Worm (Caenorhabditis elegans) whole organism, L3 larva: ENCODE results near the gene F12A10.9.
A peak's percentile ranks its signal among the peaks of the same experiment; 100 is the strongest.
"Not testable (repeated sequence)": the region's sequence is repeated elsewhere in the genome, so short reads cannot be mapped to it uniquely, and the experiment has no call there.

Experiments used
- R02D3.7 ChIP-seq: fragments of 150-350 bp; optimal IDR thresholded peaks from 2 replicates; lab custom pipeline; 2014; ENCODE audit warnings: missing biosample characterization, missing genetic modification characterization
- ZK546.5 ChIP-seq: sonication (generic microtip); optimal IDR thresholded peaks from 2 replicates; lab custom pipeline; 2017; ENCODE audit warnings: missing biosample characterization, missing genetic modification characterization
- aly-2 ChIP-seq: fragments of 150-350 bp; optimal IDR thresholded peaks from 2 replicates; lab custom pipeline; 2014; ENCODE audit warnings: missing biosample characterization, missing genetic modification characterization
- ama-1 ChIP-seq: fragments of 150-350 bp; optimal IDR thresholded peaks from 2 replicates; lab custom pipeline; 2018
- ceh-16 ChIP-seq: sonication (generic microtip); optimal IDR thresholded peaks from 2 replicates; lab custom pipeline; 2017; ENCODE audit warnings: missing biosample characterization, missing genetic modification characterization
- ceh-82 ChIP-seq: fragments of 150-350 bp; optimal IDR thresholded peaks from 2 replicates; lab custom pipeline; 2014; ENCODE audit warnings: missing biosample characterization, missing genetic modification characterization
- ceh-9 ChIP-seq: sonication (generic microtip); optimal IDR thresholded peaks from 2 replicates; lab custom pipeline; 2018; ENCODE audit warnings: missing biosample characterization, missing genetic modification characterization
- daf-12 ChIP-seq: fragments of 150-350 bp; optimal IDR thresholded peaks from 2 replicates; lab custom pipeline; 2014; ENCODE audit warnings: missing biosample characterization, missing genetic modification reagents, missing genetic modification characterization
- egl-27 ChIP-seq: sonication (generic microtip); optimal IDR thresholded peaks from 4 replicates; lab custom pipeline; 2017; ENCODE audit warnings: missing biosample characterization, missing genetic modification reagents, missing genetic modification characterization
- egl-5 ChIP-seq: fragments of 150-350 bp; optimal IDR thresholded peaks from 2 replicates; lab custom pipeline; 2017; ENCODE audit warnings: missing biosample characterization, missing genetic modification reagents, missing genetic modification characterization, inconsistent platforms
- elt-1 ChIP-seq: fragments of 150-350 bp; optimal IDR thresholded peaks from 2 replicates; lab custom pipeline; 2014; ENCODE audit warnings: missing biosample characterization, missing genetic modification characterization
- elt-2 ChIP-seq: sonication (generic microtip); optimal IDR thresholded peaks from 2 replicates; lab custom pipeline; 2016; ENCODE audit warnings: missing genetic modification reagents, mild to moderate bottlenecking, missing genetic modification characterization, missing compliant biosample characterization
- elt-3 ChIP-seq, 3 experiments: fragments of 150-350 bp in 1 of 3; sonication (generic microtip) in 2 of 3; optimal IDR thresholded peaks; 2 replicates in 2 of 3; 4 replicates in 1 of 3; lab custom pipeline; 2014 to 2017; ENCODE audit warnings: missing biosample characterization in 3 of 3, missing genetic modification characterization in 3 of 3
- eor-1 ChIP-seq, 2 experiments: fragments of 150-350 bp; optimal IDR thresholded peaks; 2 replicates each; lab custom pipeline; 2014 to 2018; ENCODE audit warnings: missing biosample characterization in 2 of 2, missing genetic modification characterization in 2 of 2
- fkh-2 ChIP-seq: fragments of 150-350 bp; optimal IDR thresholded peaks from 2 replicates; lab custom pipeline; 2014; ENCODE audit warnings: missing biosample characterization, missing genetic modification reagents, missing genetic modification characterization
- fos-1 ChIP-seq: fragments of 150-350 bp; optimal IDR thresholded peaks from 2 replicates; lab custom pipeline; 2014; ENCODE audit warnings: missing biosample characterization, missing genetic modification characterization
- hmg-11 ChIP-seq: sonication (generic microtip); optimal IDR thresholded peaks from 2 replicates; lab custom pipeline; 2016; ENCODE audit warnings: missing genetic modification characterization, missing compliant biosample characterization
- jun-1 ChIP-seq: fragments of 150-350 bp; optimal IDR thresholded peaks from 2 replicates; lab custom pipeline; 2014; ENCODE audit warnings: missing biosample characterization, missing genetic modification reagents, missing genetic modification characterization
- lin-39 ChIP-seq: fragments of 150-350 bp; optimal IDR thresholded peaks from 2 replicates; lab custom pipeline; 2018; ENCODE audit warnings: missing biosample characterization, missing genetic modification reagents, missing genetic modification characterization
- lsy-12 ChIP-seq: sonication (generic microtip); optimal IDR thresholded peaks from 2 replicates; lab custom pipeline; 2016; ENCODE audit warnings: mild to moderate bottlenecking, missing genetic modification characterization, missing compliant biosample characterization
- mdl-1 ChIP-seq: fragments of 150-350 bp; optimal IDR thresholded peaks from 2 replicates; lab custom pipeline; 2014; ENCODE audit warnings: missing biosample characterization, missing genetic modification characterization
- mml-1 ChIP-seq: fragments of 150-350 bp; sonication (generic microtip); optimal IDR thresholded peaks from 3 replicates; lab custom pipeline; 2014; ENCODE audit warnings: missing biosample characterization, missing genetic modification characterization
- nfya-1 ChIP-seq: sonication (generic microtip); optimal IDR thresholded peaks from 2 replicates; lab custom pipeline; 2017; ENCODE audit warnings: missing genetic modification characterization, mild to moderate bottlenecking, missing compliant biosample characterization, antibody characterized with exemption, moderate library complexity; ENCODE audit not compliant: insufficient read depth
- nhr-11 ChIP-seq: fragments of 150-350 bp; optimal IDR thresholded peaks from 2 replicates; lab custom pipeline; 2014; ENCODE audit warnings: missing biosample characterization, missing genetic modification characterization
- nhr-12 ChIP-seq: fragments of 150-350 bp; optimal IDR thresholded peaks from 2 replicates; lab custom pipeline; 2014; ENCODE audit warnings: missing biosample characterization, missing genetic modification characterization
- nhr-23 ChIP-seq: fragments of 150-350 bp; optimal IDR thresholded peaks from 2 replicates; lab custom pipeline; 2014; ENCODE audit warnings: missing biosample characterization, missing genetic modification reagents, missing genetic modification characterization
- nhr-237 ChIP-seq: fragments of 150-350 bp; optimal IDR thresholded peaks from 2 replicates; lab custom pipeline; 2014; ENCODE audit warnings: missing biosample characterization, missing genetic modification characterization
- nhr-25 ChIP-seq: sonication (generic microtip); optimal IDR thresholded peaks from 2 replicates; lab custom pipeline; 2017; ENCODE audit warnings: missing biosample characterization, missing genetic modification characterization
- nhr-28 ChIP-seq: fragments of 150-350 bp; optimal IDR thresholded peaks from 2 replicates; lab custom pipeline; 2014; ENCODE audit warnings: missing biosample characterization, missing genetic modification characterization
- nhr-43 ChIP-seq: sonication (generic microtip); optimal IDR thresholded peaks from 2 replicates; lab custom pipeline; 2016; ENCODE audit warnings: mild to moderate bottlenecking, missing genetic modification characterization, missing compliant biosample characterization; ENCODE audit not compliant: poor library complexity, severe bottlenecking
- nhr-67 ChIP-seq: fragments of 150-350 bp; optimal IDR thresholded peaks from 2 replicates; lab custom pipeline; 2014; ENCODE audit warnings: missing biosample characterization, missing genetic modification characterization
- nhr-76 ChIP-seq: fragments of 150-350 bp; sonication (generic microtip); optimal IDR thresholded peaks from 5 replicates; lab custom pipeline; 2014; ENCODE audit warnings: missing biosample characterization, missing genetic modification characterization
- nhr-77 ChIP-seq: fragments of 150-350 bp; optimal IDR thresholded peaks from 2 replicates; lab custom pipeline; 2014; ENCODE audit warnings: missing biosample characterization, missing genetic modification characterization
- pha-4 ChIP-seq: fragments of 150-350 bp; optimal IDR thresholded peaks from 2 replicates; lab custom pipeline; 2014; ENCODE audit warnings: missing biosample characterization, missing genetic modification reagents, missing genetic modification characterization
- pqm-1 ChIP-seq: fragments of 150-350 bp; optimal IDR thresholded peaks from 2 replicates; lab custom pipeline; 2017; ENCODE audit warnings: missing biosample characterization, missing genetic modification characterization, inconsistent platforms
- sea-2 ChIP-seq: fragments of 150-350 bp; sonication (generic microtip); optimal IDR thresholded peaks from 4 replicates; lab custom pipeline; 2014; ENCODE audit warnings: missing biosample characterization, missing genetic modification reagents, missing genetic modification characterization
- skn-1 ChIP-seq: fragments of 150-350 bp; optimal IDR thresholded peaks from 2 replicates; lab custom pipeline; 2014; ENCODE audit warnings: missing biosample characterization, missing genetic modification characterization
- snpc-4 ChIP-seq: fragments of 150-350 bp; optimal IDR thresholded peaks from 2 replicates; lab custom pipeline; 2014; ENCODE audit warnings: missing biosample characterization, missing genetic modification characterization
- tbx-2 ChIP-seq: sonication (generic microtip); optimal IDR thresholded peaks from 2 replicates; lab custom pipeline; 2016; ENCODE audit warnings: mild to moderate bottlenecking, missing genetic modification characterization, missing compliant biosample characterization
- unc-39 ChIP-seq: sonication (generic microtip); optimal IDR thresholded peaks from 4 replicates; lab custom pipeline; 2017; ENCODE audit warnings: missing biosample characterization, missing genetic modification characterization
- unc-62 ChIP-seq: fragments of 150-350 bp; sonication (generic microtip); optimal IDR thresholded peaks from 4 replicates; lab custom pipeline; 2014; ENCODE audit warnings: missing biosample characterization, missing genetic modification reagents, missing genetic modification characterization
- ztf-4 ChIP-seq: fragments of 150-350 bp; optimal IDR thresholded peaks from 2 replicates; lab custom pipeline; 2014; ENCODE audit warnings: missing biosample characterization, missing genetic modification characterization

Gene F12A10.9

DNA sequence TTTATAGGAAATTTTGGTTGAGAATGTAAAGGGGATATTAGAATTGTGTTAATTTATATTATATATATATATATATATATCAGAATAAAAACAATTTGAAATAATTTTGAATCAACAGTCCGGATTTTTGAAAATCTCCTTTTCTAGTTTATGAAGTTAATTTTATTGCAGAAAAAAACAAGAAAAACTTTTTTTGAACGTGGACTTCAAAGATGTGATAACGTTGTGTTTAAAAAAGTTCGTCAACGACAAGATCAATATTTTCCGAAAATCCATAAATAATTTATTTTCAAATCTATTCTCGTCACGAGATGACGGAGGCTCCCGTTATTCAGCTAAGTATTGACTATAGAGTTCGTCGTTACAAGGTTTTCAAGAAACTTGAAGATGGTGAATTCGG, 39.0 kb downstream of the F12A10.9 start, which contains the start of gene C17C3.11:
Gene C17C3.11 (plus strand): TSS at position 301 of the 400 bp plus-strand sequence.
- TF ChIP-seq nhr-11 (tag; lab: Kevin White, UChicago): no peak
- TF ChIP-seq ceh-16 (tag; lab: Kevin White, UChicago): no peak
- TF ChIP-seq nhr-43: no peak
- no peak for TF ChIP-seq R02D3.7 (tag; lab: Kevin White, UChicago)
- no peak for TF ChIP-seq ceh-9 (tag; lab: Kevin White, UChicago)
- no peak for TF ChIP-seq ZK546.5 (tag; lab: Kevin White, UChicago)
- TF ChIP-seq tbx-2: no peak
- TF ChIP-seq nhr-76 (tag; lab: Kevin White, UChicago): no peak
- TF ChIP-seq nhr-12 (tag; lab: Kevin White, UChicago): no peak
- TF ChIP-seq fos-1: no peak
- TF ChIP-seq eor-1 (tag; optimal IDR thresholded peaks at IDR 0.05; lab: Kevin White, UChicago): no peak
- no peak for TF ChIP-seq nhr-67 (tag; lab: Kevin White, UChicago)
- TF ChIP-seq hmg-11 (tag; lab: Kevin White, UChicago): no peak
- TF ChIP-seq ama-1 (lab: Kevin White, UChicago): no peak
- no peak for TF ChIP-seq mdl-1 (tag; lab: Kevin White, UChicago)
- TF ChIP-seq jun-1 (tag; lab: Kevin White, UChicago): no peak

ce11 chrII:5540113-5540512, 41.6 kb downstream of the F12A10.9 start, which contains the start of gene hlh-27:
Gene hlh-27, minus strand, starts transcription at chrII:5540213.
- TF ChIP-seq daf-12; pha-4 (tag; lab: Kevin White, UChicago); egl-27 (tag; lab: Kevin White, UChicago): not testable (repeated sequence)

- TF ChIP-seq sea-2 (GFP tag; lab: Kevin White, UChicago) (no peak), eor-1 (tag; optimal IDR thresholded peaks at IDR 0.05; lab: Kevin White, UChicago) (no peak), egl-27 (tag; lab: Kevin White, UChicago) (no peak), lin-39 (tag; lab: Kevin White, UChicago) (no peak), daf-12 (no peak), elt-1 (no peak), fkh-2 (no peak), elt-2 (tag; lab: Kevin White, UChicago) (no peak), ceh-82 (tag; lab: Kevin White, UChicago) (no peak), nhr-28 (tag; lab: Kevin White, UChicago) (no peak), pqm-1 (no peak), nhr-67 (tag; lab: Kevin White, UChicago) (no peak), ztf-4 (tag; lab: Kevin White, UChicago) (no peak), nhr-25 (tag; lab: Kevin White, UChicago) (no peak), nhr-237 (no peak), lsy-12 (tag; lab: Kevin White, UChicago) (no peak), egl-5 (tag; lab: Kevin White, UChicago) (no peak), nhr-23 (tag; lab: Kevin White, UChicago) (no peak), ama-1 (lab: Kevin White, UChicago) (no peak)
- TF ChIP-seq, all 47 proteins: peak for 0
Observed at ce11 chrII:5541685-5542084, 43.2 kb downstream of the F12A10.9 start, which contains the start of gene C17C3.24. Gene C17C3.24, minus strand, starts transcription at chrII:5541785.

ce11 chrII:5543476-5544144, 45.1 kb downstream of the F12A10.9 start:
- TF ChIP-seq ama-1 (lab: Kevin White, UChicago) (peak; percentile 100), aly-2 (tag; lab: Kevin White, UChicago) (peak; percentile 88), nhr-25 (tag; lab: Kevin White, UChicago) (peak; percentile 99), fos-1 (peak; percentile 90), egl-27 (tag; lab: Kevin White, UChicago) (peak; percentile 71), nhr-28 (tag; lab: Kevin White, UChicago) (peak; percentile 76), nhr-237 (peak; percentile 57), pqm-1 (peak; percentile 94), lsy-12 (tag; lab: Kevin White, UChicago) (peak; percentile 98), elt-2 (tag; lab: Kevin White, UChicago) (peak; percentile 97), ceh-16 (tag; lab: Kevin White, UChicago) (peak; percentile 80), snpc-4 (peak; percentile 100), nhr-77 (tag; lab: Kevin White, UChicago) (peak; percentile 93), jun-1 (tag; lab: Kevin White, UChicago) (peak; percentile 98), ZK546.5 (tag; lab: Kevin White, UChicago) (peak; percentile 44), mml-1 (tag; lab: Kevin White, UChicago) (no peak), ztf-4 (tag; lab: Kevin White, UChicago) (peak; percentile 91), nhr-12 (tag; lab: Kevin White, UChicago) (no peak), eor-1 (tag; optimal IDR thresholded peaks at IDR 0.05; lab: Kevin White, UChicago) (peak in 1 of 2 experiments; percentile 71), R02D3.7 (tag; lab: Kevin White, UChicago) (peak; percentile 90), lin-39 (tag; lab: Kevin White, UChicago) (peak; percentile 97), pha-4 (tag; lab: Kevin White, UChicago) (peak; percentile 99), nhr-76 (tag; lab: Kevin White, UChicago) (peak; percentile 52), ceh-82 (tag; lab: Kevin White, UChicago) (peak; percentile 95), elt-3 (tag; optimal IDR thresholded peaks at IDR 0.05; lab: Kevin White, UChicago) (peak in 2 of 3 experiments; percentile 77 to 92), nfya-1 (tag; lab: Kevin White, UChicago) (peak; percentile 97), unc-39 (peak; percentile 35), hmg-11 (tag; lab: Kevin White, UChicago) (peak; percentile 98), skn-1 (tag; lab: Kevin White, UChicago) (peak; percentile 95), unc-62 (peak; percentile 81)
